Fruit fly (Drosophila melanogaster) whole organism, embryonic: ENCODE data around the gene jim.

Experiments
- Bgb ChIP-seq: fragments of 200-800 bp; sonication (Bioruptor generic); IDR thresholded peaks from 2 replicates; pipeline ENCODE4 v1.3.6; 2022; ENCODE audit warnings: missing biosample characterization, missing genetic modification characterization; ENCODE audit not compliant: partially characterized antibody
- CG11093 ChIP-seq: fragments of 200-800 bp; sonication (Bioruptor generic); IDR thresholded peaks from 3 replicates; pipeline ENCODE4 v1.3.6; 2022; ENCODE audit warnings: missing biosample characterization, missing genetic modification characterization
- CG11695 ChIP-seq: fragments of 200-800 bp; sonication (Bioruptor generic); IDR thresholded peaks from 3 replicates; pipeline ENCODE4 v1.3.6; 2022; ENCODE audit warnings: missing biosample characterization, missing genetic modification characterization
- CG11696 ChIP-seq: fragments of 200-800 bp; sonication (Bioruptor generic); IDR thresholded peaks from 2 replicates; pipeline ENCODE4 v1.3.6; 2022; ENCODE audit warnings: missing biosample characterization, missing genetic modification characterization
- CG12071 ChIP-seq: fragments of 200-800 bp; sonication (Bioruptor generic); optimal IDR thresholded peaks from 3 replicates; lab custom pipeline; 2018; ENCODE audit warnings: missing biosample characterization, mild to moderate bottlenecking, missing genetic modification characterization
- CG12104 ChIP-seq: fragments of 200-800 bp; sonication (Bioruptor generic); optimal IDR thresholded peaks from 3 replicates; lab custom pipeline; 2016; ENCODE audit warnings: missing biosample characterization, missing genetic modification characterization
- CG12659 ChIP-seq: fragments of 200-800 bp; sonication (Bioruptor generic); optimal IDR thresholded peaks from 3 replicates; lab custom pipeline; 2017; ENCODE audit warnings: mild to moderate bottlenecking, missing biosample characterization, missing genetic modification reagents, missing genetic modification characterization
- CG14667 ChIP-seq: fragments of 200-800 bp; sonication (Bioruptor generic); IDR thresholded peaks from 2 replicates; pipeline ENCODE4 v1.3.6; 2022; ENCODE audit warnings: missing biosample characterization, missing genetic modification characterization
- CG14710 ChIP-seq: fragments of 200-800 bp; sonication (Bioruptor generic); optimal IDR thresholded peaks from 3 replicates; lab custom pipeline; 2019; ENCODE audit warnings: missing biosample characterization, mild to moderate bottlenecking, missing genetic modification characterization, moderate library complexity
- CG16779 ChIP-seq: fragments of 200-800 bp; sonication (Bioruptor generic); IDR thresholded peaks from 2 replicates; pipeline ENCODE4 v1.3.6; 2022; ENCODE audit warnings: missing biosample characterization, missing genetic modification characterization
- CG17612 ChIP-seq: fragments of 200-800 bp; sonication (Bioruptor generic); IDR thresholded peaks from 2 replicates; pipeline ENCODE4 v1.3.6; 2022; ENCODE audit warnings: missing biosample characterization, missing genetic modification characterization
- CG18011 ChIP-seq: fragments of 200-800 bp; sonication (Bioruptor generic); optimal IDR thresholded peaks from 2 replicates; lab custom pipeline; 2017; ENCODE audit warnings: missing biosample characterization, missing genetic modification characterization, mild to moderate bottlenecking, moderate library complexity, missing genotype
- CG18764 ChIP-seq: fragments of 200-800 bp; sonication (Bioruptor generic); optimal IDR thresholded peaks from 3 replicates; lab custom pipeline; 2016; ENCODE audit warnings: missing biosample characterization, missing genetic modification characterization
- CG30403 ChIP-seq: fragments of 200-800 bp; sonication (Bioruptor generic); optimal IDR thresholded peaks from 3 replicates; lab custom pipeline; 2016; ENCODE audit warnings: missing biosample characterization, missing genetic modification characterization
- CG32767 ChIP-seq: fragments of 200-800 bp; sonication (Bioruptor generic); IDR thresholded peaks from 2 replicates; pipeline ENCODE4 v1.3.6; 2022; ENCODE audit warnings: missing biosample characterization, missing genetic modification characterization
- CG4404 ChIP-seq: fragments of 200-800 bp; sonication (Bioruptor generic); IDR thresholded peaks from 2 replicates; pipeline ENCODE4 v1.3.6; 2022; ENCODE audit warnings: missing biosample characterization, missing genetic modification characterization
- CG6254 ChIP-seq: fragments of 200-800 bp; sonication (Bioruptor generic); optimal IDR thresholded peaks from 3 replicates; lab custom pipeline; 2017; ENCODE audit warnings: mild to moderate bottlenecking, missing biosample characterization, missing genetic modification reagents, missing genetic modification characterization
- CG6765 ChIP-seq: fragments of 200-800 bp; sonication (Bioruptor generic); optimal IDR thresholded peaks from 3 replicates; lab custom pipeline; 2017; ENCODE audit warnings: missing biosample characterization, mild to moderate bottlenecking, missing genetic modification characterization
- CG6813 ChIP-seq: fragments of 200-800 bp; sonication (Bioruptor generic); optimal IDR thresholded peaks from 2 replicates; lab custom pipeline; 2017; ENCODE audit warnings: missing biosample characterization, missing genetic modification characterization, mild to moderate bottlenecking, moderate library complexity, missing genetic modification reagents
- CG7745 ChIP-seq: fragments of 200-800 bp; sonication (Bioruptor generic); optimal IDR thresholded peaks from 2 replicates; lab custom pipeline; 2018; ENCODE audit warnings: missing biosample characterization, mild to moderate bottlenecking, missing genetic modification characterization, moderate library complexity
- D19A ChIP-seq: fragments of 200-800 bp; optimal IDR thresholded peaks from 3 replicates; lab custom pipeline; 2019; ENCODE audit warnings: missing biosample characterization, mild to moderate bottlenecking, missing genetic modification characterization, moderate library complexity
- Drgx ChIP-seq: fragments of 200-800 bp; sonication (Bioruptor generic); IDR thresholded peaks from 2 replicates; pipeline ENCODE4 v1.3.6; 2022; ENCODE audit warnings: missing biosample characterization, missing genetic modification characterization
- ERR ChIP-seq: fragments of 200-800 bp; sonication (Bioruptor generic); optimal IDR thresholded peaks from 2 replicates; lab custom pipeline; 2016; ENCODE audit warnings: missing biosample characterization, missing genetic modification characterization
- Fer2 ChIP-seq: fragments of 200-800 bp; sonication (Bioruptor generic); optimal IDR thresholded peaks from 2 replicates; lab custom pipeline; 2018; ENCODE audit warnings: missing biosample characterization, mild to moderate bottlenecking, missing genetic modification characterization, moderate library complexity
- HHEX ChIP-seq: fragments of 200-800 bp; sonication (Bioruptor generic); optimal IDR thresholded peaks from 3 replicates; lab custom pipeline; 2017; ENCODE audit warnings: missing biosample characterization, mild to moderate bottlenecking, missing genetic modification characterization, missing genetic modification reagents
- Hand ChIP-seq: fragments of 200-800 bp; sonication (Bioruptor generic); optimal IDR thresholded peaks from 2 replicates; lab custom pipeline; 2017; ENCODE audit warnings: mild to moderate bottlenecking, missing biosample characterization, missing genetic modification reagents, missing genetic modification characterization
- Nf-YC ChIP-seq: fragments of 200-800 bp; optimal IDR thresholded peaks from 3 replicates; lab custom pipeline; 2019; ENCODE audit warnings: missing biosample characterization, mild to moderate bottlenecking, missing genetic modification characterization, moderate library complexity
- NfI ChIP-seq: fragments of 200-800 bp; sonication (Bioruptor generic); optimal IDR thresholded peaks from 3 replicates; lab custom pipeline; 2018; ENCODE audit warnings: missing biosample characterization, mild to moderate bottlenecking, missing genetic modification characterization, moderate library complexity
- Ravus ChIP-seq: fragments of 200-800 bp; sonication (Bioruptor generic); IDR thresholded peaks from 2 replicates; pipeline ENCODE4 v1.3.6; 2022; ENCODE audit warnings: missing biosample characterization, missing genetic modification characterization
- Sox102F ChIP-seq: fragments of 200-800 bp; sonication (Bioruptor generic); optimal IDR thresholded peaks from 2 replicates; lab custom pipeline; 2018; ENCODE audit warnings: missing biosample characterization, mild to moderate bottlenecking, missing genetic modification characterization, moderate library complexity
- TFAM ChIP-seq: fragments of 200-800 bp; sonication (Bioruptor generic); optimal IDR thresholded peaks from 2 replicates; lab custom pipeline; 2017; ENCODE audit warnings: missing biosample characterization, missing genetic modification characterization, inconsistent platforms
- Xrp1 ChIP-seq: fragments of 200-800 bp; sonication (Bioruptor generic); IDR thresholded peaks from 2 replicates; pipeline ENCODE4 v1.3.6; 2022; ENCODE audit warnings: missing biosample characterization, missing genetic modification characterization
- ara ChIP-seq: fragments of 200-800 bp; sonication (Bioruptor generic); IDR thresholded peaks from 2 replicates; pipeline ENCODE4 v1.3.6; 2022; ENCODE audit warnings: missing biosample characterization, missing genetic modification characterization
- ase ChIP-seq: fragments of 200-800 bp; sonication (Bioruptor generic); IDR thresholded peaks from 3 replicates; pipeline ENCODE4 v1.3.6; 2022; ENCODE audit warnings: missing biosample characterization, missing genetic modification characterization
- cad ChIP-seq: fragments of >200 bp; optimal IDR thresholded peaks from 2 replicates; lab custom pipeline; 2017; ENCODE audit warnings: missing biosample characterization, missing genetic modification characterization
- caup ChIP-seq: fragments of 200-800 bp; sonication (Bioruptor generic); optimal IDR thresholded peaks from 3 replicates; lab custom pipeline; 2017; ENCODE audit warnings: missing biosample characterization, mild to moderate bottlenecking, missing genetic modification characterization, moderate library complexity; ENCODE audit not compliant: severe bottlenecking
- chif ChIP-seq, 2 experiments: fragments of 200-800 bp; sonication (Bioruptor generic); optimal IDR thresholded peaks; 3 replicates each; lab custom pipeline; 2016; ENCODE audit warnings: missing biosample characterization in 2 of 2, missing genetic modification characterization in 2 of 2
- ems ChIP-seq: fragments of 200-800 bp; sonication (Bioruptor generic); optimal IDR thresholded peaks from 3 replicates; lab custom pipeline; 2016; ENCODE audit warnings: missing biosample characterization, missing genetic modification characterization
- eyg ChIP-seq: fragments of 200-800 bp; sonication (Bioruptor generic); optimal IDR thresholded peaks from 3 replicates; lab custom pipeline; 2016; ENCODE audit warnings: missing biosample characterization, missing genetic modification characterization
- gem ChIP-seq: fragments of 200-800 bp; sonication (Bioruptor generic); optimal IDR thresholded peaks from 2 replicates; lab custom pipeline; 2019; ENCODE audit warnings: missing biosample characterization, mild to moderate bottlenecking, missing genetic modification characterization, moderate library complexity
- h ChIP-seq: fragments of >200 bp; optimal IDR thresholded peaks from 2 replicates; lab custom pipeline; 2017
- knrl ChIP-seq: fragments of 200-800 bp; sonication (Bioruptor generic); IDR thresholded peaks from 3 replicates; pipeline ENCODE4 v1.3.6; 2022; ENCODE audit warnings: missing biosample characterization, missing genetic modification characterization; ENCODE audit not compliant: partially characterized antibody
- lov ChIP-seq, 2 experiments: fragments of 200-800 bp in 1 of 2; fragments of >200 bp in 1 of 2; sonication (Bioruptor generic) in 1 of 2; IDR thresholded peaks in 1 of 2; optimal IDR thresholded peaks in 1 of 2; 2 replicates in 1 of 2; 3 replicates in 1 of 2; pipeline versions ENCODE4 v1.3.6 to Lab custom; 2017 to 2022; ENCODE audit warnings: missing biosample characterization in 1 of 2, missing genetic modification characterization in 1 of 2
- maf-S ChIP-seq: fragments of 200-800 bp; sonication (Bioruptor generic); optimal IDR thresholded peaks from 2 replicates; lab custom pipeline; 2016; ENCODE audit warnings: missing biosample characterization, missing genetic modification characterization
- pb ChIP-seq: fragments of 200-800 bp; sonication (Bioruptor generic); optimal IDR thresholded peaks from 3 replicates; lab custom pipeline; 2016; ENCODE audit warnings: missing biosample characterization, missing genetic modification characterization
- pros ChIP-seq: fragments of 200-800 bp; sonication (Bioruptor generic); optimal IDR thresholded peaks from 3 replicates; lab custom pipeline; 2019; ENCODE audit warnings: missing biosample characterization, mild to moderate bottlenecking, missing genetic modification characterization, moderate library complexity
- pum ChIP-seq: fragments of 200-800 bp; sonication (Bioruptor generic); optimal IDR thresholded peaks from 2 replicates; lab custom pipeline; 2016; ENCODE audit warnings: missing biosample characterization, missing genetic modification characterization
- tgo ChIP-seq: fragments of 200-800 bp; sonication (Bioruptor generic); IDR thresholded peaks from 3 replicates; pipeline ENCODE4 v1.3.6; 2022; ENCODE audit warnings: missing biosample characterization, missing genetic modification characterization
- trem ChIP-seq: fragments of 200-800 bp; optimal IDR thresholded peaks from 3 replicates; lab custom pipeline; 2019; ENCODE audit warnings: missing biosample characterization, mild to moderate bottlenecking, missing genetic modification characterization, moderate library complexity
- ttk ChIP-seq: fragments of 200-800 bp; sonication (Bioruptor generic); IDR thresholded peaks from 2 replicates; pipeline ENCODE4 v2.1.2; 2022; ENCODE audit warnings: missing biosample characterization, missing genetic modification characterization
- zen ChIP-seq: fragments of 200-800 bp; sonication (Bioruptor generic); optimal IDR thresholded peaks from 3 replicates; lab custom pipeline; 2018; ENCODE audit warnings: missing biosample characterization, mild to moderate bottlenecking, missing genetic modification characterization, moderate library complexity

The jim gene

dm6 chr3L:22871845-22872361, 36.9 kb upstream of the jim start, which contains the start of the genes CG11109 and Arf1 (continued):
- no peak for TF ChIP-seq pros (GFP tag; lab: Kevin White, UChicago)
- TF ChIP-seq pum (GFP tag; lab: Kevin White, UChicago) = no peak
- TF ChIP-seq eyg = no peak
- TF ChIP-seq CG6254 = no peak
- no peak for TF ChIP-seq CG30403 (GFP tag; lab: Kevin White, UChicago)
- no peak for TF ChIP-seq tgo (GFP tag; lab: Robert Waterston, UW)
- TF ChIP-seq Xrp1 (GFP tag; lab: Robert Waterston, UW) = no peak
- TF ChIP-seq CG6765 (GFP tag; lab: Kevin White, UChicago) = no peak
- TF ChIP-seq gem (tag; lab: Kevin White, UChicago) = no peak
- TF ChIP-seq ara = no peak
- TF ChIP-seq ERR (GFP tag; lab: Kevin White, UChicago) = no peak
- TF ChIP-seq Ravus (GFP tag; lab: Robert Waterston, UW) = no peak
- TF ChIP-seq CG16779 (GFP tag; lab: Robert Waterston, UW) = no peak
- no peak for TF ChIP-seq CG4404 (GFP tag; lab: Robert Waterston, UW)
- no peak for TF ChIP-seq Fer2
- no peak for TF ChIP-seq TFAM (GFP tag; lab: Kevin White, UChicago)
- no peak for TF ChIP-seq CG32767 (GFP tag; lab: Robert Waterston, UW)
- peak; percentile 63 for TF ChIP-seq CG12659
- TF ChIP-seq Nf-YC (tag; lab: Kevin White, UChicago) = peak; percentile 36
- no peak for TF ChIP-seq caup (GFP tag; lab: Kevin White, UChicago)
- no peak for TF ChIP-seq Sox102F
- no peak for TF ChIP-seq CG18764 (GFP tag; lab: Kevin White, UChicago)
- TF ChIP-seq ems (GFP tag; lab: Kevin White, UChicago) = no peak
- TF ChIP-seq CG17612 (GFP tag; lab: Robert Waterston, UW) = no peak
- TF ChIP-seq h (lab: Kevin White, UChicago) = no peak
- peak; percentile 0 for TF ChIP-seq zen
- TF ChIP-seq CG6813 (GFP tag; lab: Kevin White, UChicago) = no peak
- peak; percentile 64 for TF ChIP-seq CG14710 (tag; lab: Kevin White, UChicago)
- no peak for TF ChIP-seq CG12071 (GFP tag; lab: Kevin White, UChicago)
- TF ChIP-seq Hand (GFP tag; lab: Kevin White, UChicago) = no peak
- no peak for TF ChIP-seq CG7745
- TF ChIP-seq Drgx (GFP tag; lab: Robert Waterston, UW) = no peak
- no peak for TF ChIP-seq ase (GFP tag; lab: Robert Waterston, UW)
- TF ChIP-seq CG11093 = no peak
- no peak for TF ChIP-seq NfI
- TF ChIP-seq trem (tag; lab: Kevin White, UChicago) = peak; percentile 39
- TF ChIP-seq CG14667 (GFP tag; lab: Robert Waterston, UW) = no peak
- no peak for TF ChIP-seq HHEX (GFP tag; lab: Kevin White, UChicago)
- no peak for TF ChIP-seq pb (GFP tag; lab: Kevin White, UChicago)
- peak; percentile 25; the same call in 1 of the 3 replicates for TF ChIP-seq CG11695 (GFP tag; lab: Robert Waterston, UW)
- TF ChIP-seq chif (GFP tag; optimal IDR thresholded peaks at IDR 0.05; lab: Kevin White, UChicago) = no peak
- no peak for TF ChIP-seq lov (optimal IDR thresholded peaks at IDR 0.05; lab: Kevin White, UChicago)
- no peak for TF ChIP-seq lov (GFP tag; IDR thresholded peaks at IDR 0.05; lab: Robert Waterston, UW)
- TF ChIP-seq Bgb (GFP tag; lab: Robert Waterston, UW) = peak; percentile 85
- peak; percentile 1 for TF ChIP-seq D19A
- TF ChIP-seq ttk (GFP tag; lab: Robert Waterston, UW) = no peak
- TF ChIP-seq CG12104 (GFP tag; lab: Kevin White, UChicago) = no peak
- no peak for TF ChIP-seq CG11696 (GFP tag; lab: Robert Waterston, UW)
- no peak for TF ChIP-seq cad
- no peak for TF ChIP-seq maf-S
- TF ChIP-seq knrl = peak; percentile 62
- TF ChIP-seq CG18011 (GFP tag; lab: Kevin White, UChicago) = no peak
